Worm (Caenorhabditis elegans) whole organism, L1 larva: ENCODE measurements around the gene F12E12.2.

Experiments
- C04F5.9 ChIP-seq: sonication (generic microtip); optimal IDR thresholded peaks from 2 replicates; lab custom pipeline; 2016; ENCODE audit warnings: missing genetic modification characterization, missing compliant biosample characterization
- C16A3.4 ChIP-seq: fragments of 150-350 bp; optimal IDR thresholded peaks from 2 replicates; lab custom pipeline; 2014; ENCODE audit warnings: missing biosample characterization, missing genetic modification characterization
- F16B12.6 ChIP-seq: fragments of 150-350 bp; optimal IDR thresholded peaks from 2 replicates; lab custom pipeline; 2014; ENCODE audit warnings: missing biosample characterization, missing genetic modification characterization
- Y116A8C.19 ChIP-seq: sonication (generic microtip); optimal IDR thresholded peaks from 2 replicates; lab custom pipeline; 2016; ENCODE audit warnings: missing compliant biosample characterization, missing genetic modification characterization, borderline replicate concordance
- aha-1 ChIP-seq: fragments of 150-350 bp; optimal IDR thresholded peaks from 2 replicates; lab custom pipeline; 2014; ENCODE audit warnings: missing biosample characterization, missing genetic modification characterization
- blmp-1 ChIP-seq: fragments of 150-350 bp; optimal IDR thresholded peaks from 2 replicates; lab custom pipeline; 2014; ENCODE audit warnings: missing biosample characterization, missing genetic modification characterization
- ceh-63 ChIP-seq: fragments of 200-800 bp; sonication (Bioruptor generic); optimal IDR thresholded peaks from 2 replicates; lab custom pipeline; 2018; ENCODE audit warnings: mild to moderate bottlenecking, missing genetic modification characterization, missing compliant biosample characterization
- ceh-82 ChIP-seq, 3 experiments: fragments of 150-350 bp in 1 of 3; sonication (generic microtip) in 2 of 3; optimal IDR thresholded peaks; 2 replicates each; lab custom pipeline; 2014 to 2017; ENCODE audit warnings: missing biosample characterization in 3 of 3, missing genetic modification characterization in 3 of 3
- ceh-88 ChIP-seq: fragments of 200-800 bp; sonication (Bioruptor generic); IDR thresholded peaks from 2 replicates; pipeline ENCODE4 v1.3.6; 2022; ENCODE audit warnings: missing genetic modification characterization, missing compliant biosample characterization
- ces-1 ChIP-seq: fragments of 150-350 bp; optimal IDR thresholded peaks from 2 replicates; lab custom pipeline; 2014; ENCODE audit warnings: missing biosample characterization, missing genetic modification reagents, missing genetic modification characterization
- dpl-1 ChIP-seq, 3 experiments: fragments of 150-350 bp in 2 of 3; sonication (generic microtip) in 1 of 3; optimal IDR thresholded peaks; 2 replicates each; lab custom pipeline; 2014 to 2017; ENCODE audit warnings: missing biosample characterization in 3 of 3, missing genetic modification characterization in 3 of 3, missing genetic modification reagents in 3 of 3
- dsc-1 ChIP-seq: sonication (generic microtip); optimal IDR thresholded peaks from 2 replicates; lab custom pipeline; 2016; ENCODE audit warnings: mild to moderate bottlenecking, missing genetic modification characterization, missing compliant biosample characterization
- efl-1 ChIP-seq, 4 experiments: fragments of 150-350 bp; optimal IDR thresholded peaks in 3 of 4; peaks in 1 of 4; 1 replicate in 1 of 4; 2 replicates in 3 of 4; lab custom pipeline; 2014; ENCODE audit warnings: missing biosample characterization in 2 of 4, missing genetic modification characterization in 2 of 4, missing genetic modification reagents in 2 of 4
- efl-3 ChIP-seq: fragments of 200-800 bp; sonication (Bioruptor generic); optimal IDR thresholded peaks from 2 replicates; lab custom pipeline; 2018; ENCODE audit warnings: mild to moderate bottlenecking, missing genetic modification characterization, missing compliant biosample characterization
- egl-13 ChIP-seq: sonication (generic microtip); optimal IDR thresholded peaks from 2 replicates; lab custom pipeline; 2016; ENCODE audit warnings: missing genotype, missing genetic modification reagents, missing genetic modification characterization, missing compliant biosample characterization
- elt-2 ChIP-seq: sonication (generic microtip); optimal IDR thresholded peaks from 2 replicates; lab custom pipeline; 2016; ENCODE audit warnings: missing genetic modification characterization, mild to moderate bottlenecking, inconsistent platforms, missing compliant biosample characterization, missing genetic modification reagents
- elt-3 ChIP-seq, 6 experiments: fragments of 150-350 bp in 1 of 6; sonication (generic microtip); optimal IDR thresholded peaks; 2 replicates each; lab custom pipeline; 2017 to 2018; ENCODE audit warnings: missing biosample characterization in 6 of 6, missing genetic modification characterization in 6 of 6, inconsistent platforms in 1 of 6
- ets-5 ChIP-seq: fragments of 200-800 bp; sonication (Bioruptor generic); IDR thresholded peaks from 2 replicates; pipeline ENCODE4 v1.3.6; 2022; ENCODE audit warnings: missing genetic modification characterization, missing compliant biosample characterization
- fos-1 ChIP-seq: fragments of 150-350 bp; optimal IDR thresholded peaks from 2 replicates; lab custom pipeline; 2014; ENCODE audit warnings: missing biosample characterization, missing genetic modification characterization
- grh-1 ChIP-seq: fragments of 200-800 bp; sonication (Bioruptor generic); IDR thresholded peaks from 2 replicates; pipeline ENCODE4 v1.3.6; 2022; ENCODE audit warnings: missing genetic modification reagents, missing genetic modification characterization, missing compliant biosample characterization
- hlh-4 ChIP-seq: sonication (generic microtip); optimal IDR thresholded peaks from 2 replicates; lab custom pipeline; 2016; ENCODE audit warnings: mild to moderate bottlenecking, missing genetic modification characterization, missing compliant biosample characterization
- hpl-2 ChIP-seq: fragments of 150-350 bp; optimal IDR thresholded peaks from 2 replicates; lab custom pipeline; 2014; ENCODE audit warnings: missing biosample characterization, missing genetic modification reagents, missing genetic modification characterization
- irx-1 ChIP-seq: sonication (generic microtip); optimal IDR thresholded peaks from 2 replicates; lab custom pipeline; 2016; ENCODE audit warnings: missing genetic modification characterization, missing compliant biosample characterization
- isw-1 ChIP-seq: fragments of 200-800 bp; sonication (Bioruptor generic); IDR thresholded peaks from 2 replicates; pipeline ENCODE4 v1.3.6; 2022; ENCODE audit warnings: missing genetic modification characterization, missing compliant biosample characterization
- lin-15B ChIP-seq: fragments of 150-350 bp; sonication (generic microtip); optimal IDR thresholded peaks from 3 replicates; lab custom pipeline; 2014; ENCODE audit warnings: missing biosample characterization, missing genetic modification characterization
- lin-35 ChIP-seq, 2 experiments: fragments of 150-350 bp; optimal IDR thresholded peaks; 2 replicates each; lab custom pipeline; 2014; ENCODE audit warnings: missing biosample characterization in 2 of 2, missing genetic modification characterization in 2 of 2, missing genetic modification reagents in 2 of 2
- lin-39 ChIP-seq: fragments of 150-350 bp; optimal IDR thresholded peaks from 2 replicates; lab custom pipeline; 2014; ENCODE audit warnings: missing biosample characterization, missing genetic modification reagents, missing genetic modification characterization
- lir-3 ChIP-seq: sonication (generic microtip); optimal IDR thresholded peaks from 2 replicates; lab custom pipeline; 2016; ENCODE audit warnings: mild to moderate bottlenecking, missing genetic modification characterization, moderate library complexity, missing compliant biosample characterization; ENCODE audit not compliant: poor library complexity
- mab-9 ChIP-seq: fragments of 200-800 bp; sonication (Bioruptor generic); IDR thresholded peaks from 2 replicates; pipeline ENCODE4 v1.3.6; 2022; ENCODE audit warnings: missing genetic modification reagents, missing genetic modification characterization, missing compliant biosample characterization
- mep-1 ChIP-seq: fragments of 150-350 bp; optimal IDR thresholded peaks from 2 replicates; lab custom pipeline; 2014; ENCODE audit warnings: missing biosample characterization, missing genetic modification characterization
- nhr-20 ChIP-seq: sonication (generic microtip); optimal IDR thresholded peaks from 2 replicates; lab custom pipeline; 2016; ENCODE audit warnings: mild to moderate bottlenecking, missing genetic modification characterization, missing compliant biosample characterization
- nhr-237 ChIP-seq: fragments of 150-350 bp; optimal IDR thresholded peaks from 2 replicates; lab custom pipeline; 2014; ENCODE audit warnings: missing biosample characterization, missing genetic modification characterization
- nhr-77 ChIP-seq: fragments of 150-350 bp; optimal IDR thresholded peaks from 2 replicates; lab custom pipeline; 2014; ENCODE audit warnings: missing biosample characterization, missing genetic modification characterization
- nhr-85 ChIP-seq: sonication (generic microtip); peaks from one replicate; lab custom pipeline; 2016; ENCODE audit warnings: missing genetic modification characterization, inconsistent platforms, missing compliant biosample characterization
- nhr-90 ChIP-seq: sonication (generic microtip); optimal IDR thresholded peaks from 2 replicates; lab custom pipeline; 2016; ENCODE audit warnings: mild to moderate bottlenecking, missing genetic modification characterization, missing compliant biosample characterization; ENCODE audit not compliant: poor library complexity
- sox-4 ChIP-seq: sonication (generic microtip); optimal IDR thresholded peaks from 2 replicates; lab custom pipeline; 2016; ENCODE audit warnings: missing genetic modification characterization, missing compliant biosample characterization
- sptf-1 ChIP-seq: fragments of 150-350 bp; optimal IDR thresholded peaks from 2 replicates; lab custom pipeline; 2014; ENCODE audit warnings: missing biosample characterization, missing genetic modification characterization
- sup-37 ChIP-seq: fragments of 200-800 bp; sonication (Bioruptor generic); optimal IDR thresholded peaks from 2 replicates; lab custom pipeline; 2018; ENCODE audit warnings: mild to moderate bottlenecking, missing genetic modification characterization, missing compliant biosample characterization
- tbx-2 ChIP-seq: sonication (generic microtip); optimal IDR thresholded peaks from 2 replicates; lab custom pipeline; 2016; ENCODE audit warnings: missing genetic modification characterization, missing compliant biosample characterization
- unc-30 ChIP-seq: sonication (generic microtip); optimal IDR thresholded peaks from 2 replicates; lab custom pipeline; 2017; ENCODE audit warnings: missing biosample characterization, missing genetic modification characterization
- unc-62 ChIP-seq: fragments of 150-350 bp; optimal IDR thresholded peaks from 2 replicates; lab custom pipeline; 2014; ENCODE audit warnings: missing biosample characterization, missing genetic modification reagents, missing genetic modification characterization
- unc-98 ChIP-seq: fragments of 200-800 bp; sonication (Bioruptor generic); IDR thresholded peaks from 2 replicates; pipeline ENCODE4 v1.3.6; 2022; ENCODE audit warnings: missing genetic modification characterization, missing compliant biosample characterization
- zip-4 ChIP-seq: fragments of 200-800 bp; sonication (Bioruptor generic); optimal IDR thresholded peaks from 2 replicates; lab custom pipeline; 2018; ENCODE audit warnings: mild to moderate bottlenecking, missing genetic modification characterization, moderate library complexity, missing compliant biosample characterization
- ztf-11 ChIP-seq, 2 experiments: sonication (generic microtip); optimal IDR thresholded peaks; 2 replicates each; lab custom pipeline; 2016 to 2017; ENCODE audit warnings: missing genetic modification characterization in 2 of 2, missing biosample characterization in 1 of 2, missing compliant biosample characterization in 1 of 2

The F12E12.2 gene

DNA sequence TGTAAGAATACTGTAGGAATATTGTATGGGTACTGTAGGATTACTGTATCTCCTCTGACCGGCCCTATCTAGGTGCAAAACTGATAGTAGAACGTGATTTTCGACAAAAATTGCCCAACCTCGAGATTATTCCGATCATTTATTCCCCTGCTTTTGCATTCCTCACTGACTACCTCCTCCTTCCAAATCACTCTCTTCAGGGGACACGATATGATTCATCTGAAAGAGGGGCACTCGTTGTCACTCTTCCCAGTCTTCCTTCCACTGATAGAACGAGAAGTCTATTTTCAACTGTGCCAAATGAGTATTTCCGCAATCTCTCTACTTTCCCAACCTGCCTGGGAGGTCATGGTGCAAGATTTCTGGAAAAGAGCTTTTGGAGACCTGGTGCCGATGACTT, at the start of gene F12E12.2:
Gene F12E12.2 (plus strand): TSS at position 301 of the 400 bp plus-strand sequence.
- TF ChIP-seq lin-15B (tag; lab: Kevin White, UChicago) (no peak), lin-35 (GFP tag; optimal IDR thresholded peaks at IDR 0.05; lab: Kevin White, UChicago) (no peak), C16A3.4 (tag; lab: Kevin White, UChicago) (no peak), dpl-1 (GFP tag; optimal IDR thresholded peaks at IDR 0.05; lab: Kevin White, UChicago) (no peak), Y116A8C.19 (tag; lab: Kevin White, UChicago) (no peak), elt-3 (tag; optimal IDR thresholded peaks at IDR 0.05; lab: Kevin White, UChicago) (no peak), ces-1 (GFP tag; lab: Kevin White, UChicago) (no peak), lir-3 (tag; lab: Kevin White, UChicago) (no peak), ets-5 (GFP tag; lab: Robert Waterston, UW) (no peak), aha-1 (tag; lab: Kevin White, UChicago) (no peak), mab-9 (GFP tag; lab: Robert Waterston, UW) (no peak), unc-30 (no peak), irx-1 (no peak), mep-1 (no peak), dsc-1 (no peak), hpl-2 (no peak), blmp-1 (no peak), ceh-82 (tag; optimal IDR thresholded peaks at IDR 0.05; lab: Kevin White, UChicago) (no peak), nhr-90 (tag; lab: Kevin White, UChicago) (no peak), elt-2 (tag; lab: Kevin White, UChicago) (no peak)

DNA sequence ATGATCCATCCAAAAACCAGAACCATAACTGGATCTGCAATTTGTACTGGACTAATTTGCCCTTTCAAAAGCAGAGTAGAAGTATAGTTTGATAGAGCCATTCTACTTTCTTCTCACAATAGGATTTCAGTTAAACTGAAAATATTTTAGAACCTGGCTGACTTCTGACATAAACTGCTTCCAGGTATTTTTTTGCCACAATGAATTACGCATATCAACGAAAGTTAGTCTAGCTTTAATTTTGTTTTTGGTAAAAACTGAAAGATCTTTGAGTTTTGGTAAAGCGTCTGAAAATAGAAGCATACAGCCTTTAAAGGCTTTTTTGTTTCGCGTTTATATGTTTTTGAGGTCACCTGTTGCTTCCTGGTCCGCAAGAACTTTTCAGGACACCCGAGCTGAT, 49.1 kb upstream of the F12E12.2 start, which contains the start of gene srx-101:
Gene srx-101 (minus strand): TSS at position 101 of the 400 bp plus-strand sequence.
- TF ChIP-seq C16A3.4 (tag; lab: Kevin White, UChicago) = no peak
- no peak for TF ChIP-seq lin-39
- TF ChIP-seq grh-1 (GFP tag; lab: Robert Waterston, UW) = no peak
- no peak for TF ChIP-seq zip-4 (GFP tag; lab: Kevin White, UChicago)
- no peak for TF ChIP-seq lin-35 (GFP tag; optimal IDR thresholded peaks at IDR 0.05; lab: Kevin White, UChicago)

DNA sequence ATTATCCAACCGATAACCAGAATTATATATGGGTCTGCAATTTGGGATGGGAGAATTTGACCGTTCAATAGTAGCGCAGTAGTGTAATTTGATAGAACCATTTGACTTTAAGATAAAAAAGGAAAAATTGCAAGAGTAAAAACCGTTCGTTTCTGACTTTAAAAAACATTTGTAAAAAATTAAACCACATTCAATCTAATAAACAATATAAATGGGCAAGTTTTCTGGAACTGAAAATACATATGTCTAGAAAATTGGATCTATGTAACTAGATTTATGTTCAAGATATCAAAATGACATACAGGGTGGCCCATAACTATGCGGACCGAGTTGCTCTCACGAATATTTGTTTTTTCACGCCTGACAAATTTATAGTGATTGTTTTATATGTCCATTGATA, 45.1 kb upstream of the F12E12.2 start, which contains the start of gene srx-102:
Gene srx-102 (minus strand): TSS at position 101 of the 400 bp plus-strand sequence.
- TF ChIP-seq ztf-11 (tag; optimal IDR thresholded peaks at IDR 0.05; lab: Kevin White, UChicago) (no peak), ets-5 (GFP tag; lab: Robert Waterston, UW) (no peak), unc-62 (GFP tag; lab: Kevin White, UChicago) (no peak), efl-1 (optimal IDR thresholded peaks at IDR 0.05; lab: Kevin White, UChicago) (no peak), efl-1 (GFP tag; optimal IDR thresholded peaks at IDR 0.05 in 1 of 2; lab: Kevin White, UChicago) (no peak), nhr-237 (tag; lab: Kevin White, UChicago) (no peak), fos-1 (no peak), hlh-4 (tag; lab: Kevin White, UChicago) (no peak), nhr-20 (tag; lab: Kevin White, UChicago) (no peak), ceh-63 (GFP tag; lab: Kevin White, UChicago) (no peak)
- TF ChIP-seq, all 84 proteins: peak for 0

DNA sequence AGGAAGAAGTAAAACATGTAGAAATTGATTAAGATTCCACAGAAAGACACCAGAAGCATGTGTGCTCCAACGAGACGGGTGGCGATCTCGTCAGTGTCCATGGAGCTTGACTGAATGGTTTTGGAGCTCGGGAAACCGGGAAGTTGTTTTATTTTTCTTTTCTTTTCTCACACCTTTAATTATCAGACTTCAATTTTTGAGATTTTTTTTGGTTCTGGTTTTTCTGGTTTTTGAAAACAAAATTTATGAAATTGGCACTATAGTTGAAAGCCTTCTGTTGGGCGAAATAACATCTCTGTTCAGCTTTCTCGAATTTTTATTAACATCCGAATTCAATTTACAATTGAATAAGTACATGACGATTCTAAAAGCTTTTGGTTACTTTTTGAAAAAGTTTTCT, 40.2 kb upstream of the F12E12.2 start, which contains the start of gene srx-104:
Gene srx-104 (minus strand): TSS at position 101 of the 400 bp plus-strand sequence.
- TF ChIP-seq F16B12.6 (tag; lab: Kevin White, UChicago) (no peak), sup-37 (GFP tag; lab: Kevin White, UChicago) (no peak), nhr-237 (tag; lab: Kevin White, UChicago) (no peak), isw-1 (GFP tag; lab: Robert Waterston, UW) (no peak), C04F5.9 (tag; lab: Kevin White, UChicago) (no peak), sptf-1 (tag; lab: Kevin White, UChicago) (no peak), nhr-20 (tag; lab: Kevin White, UChicago) (no peak), hlh-4 (tag; lab: Kevin White, UChicago) (no peak), egl-13 (tag; lab: Kevin White, UChicago) (no peak), lir-3 (tag; lab: Kevin White, UChicago) (no peak), nhr-77 (tag; lab: Kevin White, UChicago) (no peak), efl-3 (GFP tag; lab: Kevin White, UChicago) (no peak), nhr-85 (tag; lab: Kevin White, UChicago) (no peak), unc-98 (GFP tag; lab: Robert Waterston, UW) (no peak), sox-4 (tag; lab: Kevin White, UChicago) (no peak), tbx-2 (tag; lab: Kevin White, UChicago) (no peak), ceh-88 (GFP tag; lab: Robert Waterston, UW) (no peak)
